Fruit fly (Drosophila melanogaster): ENCODE measurements around the gene shop.

The shop gene

DNA sequence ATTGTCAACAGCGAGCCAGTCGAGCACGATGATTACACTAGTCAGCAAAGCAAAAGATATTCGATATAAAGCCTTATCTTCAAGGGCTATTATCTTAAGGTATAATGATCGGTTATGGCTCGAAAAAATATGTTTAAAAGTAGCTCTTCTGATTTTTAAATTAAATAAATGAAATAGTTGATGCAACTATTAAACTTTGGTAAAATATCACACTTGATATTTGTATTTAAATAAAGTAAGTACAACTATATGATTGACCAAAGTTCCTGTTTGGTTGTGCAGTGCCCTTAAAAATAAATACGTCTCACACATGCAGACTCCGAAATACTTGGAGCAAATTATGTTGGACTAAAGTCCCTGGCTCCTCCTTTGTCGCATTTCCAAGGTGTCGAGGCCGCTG is 49.5 kb upstream of the shop start:
- TF ChIP-seq Blimp-1 (GFP tag; optimal IDR thresholded peaks at IDR 0.05) = peak; percentile 5
- no peak for TF ChIP-seq ro (GFP tag; IDR thresholded peaks at IDR 0.05)
- TF ChIP-seq CG10654 (GFP tag; optimal IDR thresholded peaks at IDR 0.05) = no peak
- peak; percentile 17 for TF ChIP-seq CG10979 (tag; optimal IDR thresholded peaks at IDR 0.05)
- TF ChIP-seq CG2712 (tag; optimal IDR thresholded peaks at IDR 0.05) = peak; percentile 15
- no peak for TF ChIP-seq eyg (GFP tag; optimal IDR thresholded peaks at IDR 0.05)
- peak; percentile 6 for TF ChIP-seq grau (tag; optimal IDR thresholded peaks at IDR 0.05)
- TF ChIP-seq chif (GFP tag; optimal IDR thresholded peaks at IDR 0.05) = no peak
- TF ChIP-seq lilli (GFP tag; optimal IDR thresholded peaks at IDR 0.05) = no peak
- TF ChIP-seq Eip74EF (GFP tag; optimal IDR thresholded peaks at IDR 0.05) = no peak
- TF ChIP-seq caup (GFP tag; optimal IDR thresholded peaks at IDR 0.05; ENCODE audit: severe bottlenecking) = no peak
- no peak for TF ChIP-seq sima (GFP tag; optimal IDR thresholded peaks at IDR 0.05)
- TF ChIP-seq ATbp (GFP tag; optimal IDR thresholded peaks at IDR 0.05) = no peak
- TF ChIP-seq CG12942 (GFP tag; optimal IDR thresholded peaks at IDR 0.05) = no peak
- no peak for TF ChIP-seq CG16813 (GFP tag; IDR thresholded peaks at IDR 0.05; ENCODE audit: partially characterized antibody)
- TF ChIP-seq gem (tag; optimal IDR thresholded peaks at IDR 0.05) = peak; percentile 16
- peak; percentile 52 for TF ChIP-seq sens (GFP tag)
- peak; percentile 2 for TF ChIP-seq Med (GFP tag)

- TF ChIP-seq D19A (tag; optimal IDR thresholded peaks at IDR 0.05) (peak; percentile 91), CG17612 (GFP tag; IDR thresholded peaks at IDR 0.05) (no peak), row (GFP tag; IDR thresholded peaks at IDR 0.05) (0 out of 3 replicates have a peak, but pooled peaks have one; percentile 9)
Measured at dm6 chrX:18897294-18897693, 48.9 kb upstream of the shop start.

- TF ChIP-seq CG14860 (GFP tag; IDR thresholded peaks at IDR 0.05; ENCODE audit: partially characterized antibody) (peak; percentile 22; the same call in 1 of the 3 replicates), H2.0 (GFP tag; IDR thresholded peaks at IDR 0.05) (no peak)
Measured at dm6 chrX:18894146-18894545, 45.8 kb upstream of the shop start, which contains the start of gene SdhBL. Gene SdhBL, plus strand, starts transcription at chrX:18894446.

dm6 chrX:18893433-18893832 is 45.1 kb upstream of the shop start, which contains the start of gene Flacc:
Gene Flacc, minus strand, starts transcription at chrX:18893636.
- TF ChIP-seq CG6791 (GFP tag; IDR thresholded peaks at IDR 0.05; ENCODE audit: partially characterized antibody) (peak; percentile 90), CG17829 (tag; optimal IDR thresholded peaks at IDR 0.05) (peak; percentile 22), hb (GFP tag; IDR thresholded peaks at IDR 0.05; ENCODE audit: partially characterized antibody) (peak; percentile 70), CoRest (tag; optimal IDR thresholded peaks at IDR 0.05) (peak; percentile 3), vnd (GFP tag; IDR thresholded peaks at IDR 0.05; ENCODE audit: partially characterized antibody) (peak; percentile 79), CG14860 (GFP tag; IDR thresholded peaks at IDR 0.05; ENCODE audit: partially characterized antibody) (peak; percentile 75), CG13287 (GFP tag; IDR thresholded peaks at IDR 0.05; ENCODE audit: partially characterized antibody) (peak; percentile 96), amos (GFP tag; IDR thresholded peaks at IDR 0.05; ENCODE audit: partially characterized antibody) (peak; percentile 88), Dref (GFP tag; IDR thresholded peaks at IDR 0.05) (peak; percentile 92), CG16779 (GFP tag; IDR thresholded peaks at IDR 0.05) (no peak), chinmo (GFP tag; IDR thresholded peaks at IDR 0.05; ENCODE audit: partially characterized antibody) (0 out of 4 replicates have a peak, but pooled peaks have one; percentile 73), CG7963 (GFP tag; IDR thresholded peaks at IDR 0.05; ENCODE audit: partially characterized antibody) (peak; percentile 79), pita (GFP tag; optimal IDR thresholded peaks at IDR 0.05) (no peak), YL-1 (GFP tag; optimal IDR thresholded peaks at IDR 0.05) (peak; percentile 37), Antp (GFP tag; optimal IDR thresholded peaks at IDR 0.05) (no peak), mld (GFP tag; IDR thresholded peaks at IDR 0.05; ENCODE audit: partially characterized antibody) (peak; percentile 86), Doc3 (GFP tag; IDR thresholded peaks at IDR 0.05; ENCODE audit: partially characterized antibody) (peak; percentile 80), ato (GFP tag; IDR thresholded peaks at IDR 0.05; ENCODE audit: partially characterized antibody) (peak; percentile 76), unc-4 (GFP tag; IDR thresholded peaks at IDR 0.05; ENCODE audit: partially characterized antibody) (peak; percentile 85), Adf1 (GFP tag; IDR thresholded peaks at IDR 0.05) (no peak), CG34224 (GFP tag; IDR thresholded peaks at IDR 0.05; ENCODE audit: partially characterized antibody) (peak; percentile 91), HLH4C (GFP tag; IDR thresholded peaks at IDR 0.05; ENCODE audit: partially characterized antibody) (peak; percentile 92), CG2712 (tag; optimal IDR thresholded peaks at IDR 0.05) (peak; percentile 33)
